Worm (Caenorhabditis elegans) whole organism, L1 larva: ENCODE results near the gene Y43F8B.11.

Experiments
- C04F5.9 ChIP-seq: sonication (generic microtip); optimal IDR thresholded peaks from 2 replicates; lab custom pipeline; 2016; ENCODE audit warnings: missing genetic modification characterization, missing compliant biosample characterization
- C16A3.4 ChIP-seq: fragments of 150-350 bp; optimal IDR thresholded peaks from 2 replicates; lab custom pipeline; 2014; ENCODE audit warnings: missing biosample characterization, missing genetic modification characterization
- C34B4.2 ChIP-seq: sonication (generic microtip); optimal IDR thresholded peaks from 2 replicates; lab custom pipeline; 2017; ENCODE audit warnings: mild to moderate bottlenecking, missing genetic modification characterization, missing compliant biosample characterization
- aha-1 ChIP-seq: fragments of 150-350 bp; optimal IDR thresholded peaks from 2 replicates; lab custom pipeline; 2014; ENCODE audit warnings: missing biosample characterization, missing genetic modification characterization
- alr-1 ChIP-seq: fragments of 200-800 bp; sonication (Bioruptor generic); optimal IDR thresholded peaks from 2 replicates; lab custom pipeline; 2018; ENCODE audit warnings: borderline replicate concordance, mild to moderate bottlenecking, missing genetic modification characterization, missing compliant biosample characterization
- aly-2 ChIP-seq: fragments of 150-350 bp; optimal IDR thresholded peaks from 2 replicates; lab custom pipeline; 2014; ENCODE audit warnings: missing biosample characterization, missing genetic modification characterization
- ceh-88 ChIP-seq: fragments of 200-800 bp; sonication (Bioruptor generic); IDR thresholded peaks from 2 replicates; pipeline ENCODE4 v1.3.6; 2022; ENCODE audit warnings: missing genetic modification characterization, missing compliant biosample characterization
- ces-1 ChIP-seq: fragments of 150-350 bp; optimal IDR thresholded peaks from 2 replicates; lab custom pipeline; 2014; ENCODE audit warnings: missing biosample characterization, missing genetic modification reagents, missing genetic modification characterization
- efl-3 ChIP-seq: fragments of 200-800 bp; sonication (Bioruptor generic); optimal IDR thresholded peaks from 2 replicates; lab custom pipeline; 2018; ENCODE audit warnings: mild to moderate bottlenecking, missing genetic modification characterization, missing compliant biosample characterization
- egl-13 ChIP-seq: sonication (generic microtip); optimal IDR thresholded peaks from 2 replicates; lab custom pipeline; 2016; ENCODE audit warnings: missing genotype, missing genetic modification reagents, missing genetic modification characterization, missing compliant biosample characterization
- elt-3 ChIP-seq, 6 experiments: fragments of 150-350 bp in 1 of 6; sonication (generic microtip); optimal IDR thresholded peaks; 2 replicates each; lab custom pipeline; 2017 to 2018; ENCODE audit warnings: missing biosample characterization in 6 of 6, missing genetic modification characterization in 6 of 6, inconsistent platforms in 1 of 6
- fkh-8 ChIP-seq: sonication (generic microtip); optimal IDR thresholded peaks from 2 replicates; lab custom pipeline; 2016; ENCODE audit warnings: mild to moderate bottlenecking, missing genetic modification characterization, missing compliant biosample characterization
- fos-1 ChIP-seq: fragments of 150-350 bp; optimal IDR thresholded peaks from 2 replicates; lab custom pipeline; 2014; ENCODE audit warnings: missing biosample characterization, missing genetic modification characterization
- hpl-2 ChIP-seq: fragments of 150-350 bp; optimal IDR thresholded peaks from 2 replicates; lab custom pipeline; 2014; ENCODE audit warnings: missing biosample characterization, missing genetic modification reagents, missing genetic modification characterization
- isw-1 ChIP-seq: fragments of 200-800 bp; sonication (Bioruptor generic); IDR thresholded peaks from 2 replicates; pipeline ENCODE4 v1.3.6; 2022; ENCODE audit warnings: missing genetic modification characterization, missing compliant biosample characterization
- lin-35 ChIP-seq, 2 experiments: fragments of 150-350 bp; optimal IDR thresholded peaks; 2 replicates each; lab custom pipeline; 2014; ENCODE audit warnings: missing biosample characterization in 2 of 2, missing genetic modification characterization in 2 of 2, missing genetic modification reagents in 2 of 2
- mdl-1 ChIP-seq, 2 experiments: fragments of 150-350 bp; optimal IDR thresholded peaks; 2 replicates each; lab custom pipeline; 2014 to 2017; ENCODE audit warnings: missing biosample characterization in 2 of 2, missing genetic modification characterization in 2 of 2, inconsistent platforms in 1 of 2
- mef-2 ChIP-seq: fragments of 150-350 bp; optimal IDR thresholded peaks from 2 replicates; lab custom pipeline; 2014; ENCODE audit warnings: missing biosample characterization, missing genetic modification characterization
- mep-1 ChIP-seq: fragments of 150-350 bp; optimal IDR thresholded peaks from 2 replicates; lab custom pipeline; 2014; ENCODE audit warnings: missing biosample characterization, missing genetic modification characterization
- nhr-19 ChIP-seq: fragments of 200-800 bp; sonication (Bioruptor generic); conservative IDR thresholded peaks from 2 replicates; pipeline ENCODE4 v1.3.6; 2022; ENCODE audit warnings: missing genetic modification characterization, missing compliant biosample characterization
- nhr-77 ChIP-seq: fragments of 150-350 bp; optimal IDR thresholded peaks from 2 replicates; lab custom pipeline; 2014; ENCODE audit warnings: missing biosample characterization, missing genetic modification characterization
- nhr-85 ChIP-seq: sonication (generic microtip); peaks from one replicate; lab custom pipeline; 2016; ENCODE audit warnings: missing genetic modification characterization, inconsistent platforms, missing compliant biosample characterization
- pax-3 ChIP-seq: fragments of 200-800 bp; sonication (Bioruptor generic); optimal IDR thresholded peaks from 2 replicates; lab custom pipeline; 2018; ENCODE audit warnings: mild to moderate bottlenecking, missing genetic modification characterization, moderate library complexity, missing compliant biosample characterization
- pqm-1 ChIP-seq: sonication (generic microtip); optimal IDR thresholded peaks from 3 replicates; lab custom pipeline; 2017; ENCODE audit warnings: missing biosample characterization, missing genetic modification characterization
- rnt-1 ChIP-seq: sonication (generic microtip); optimal IDR thresholded peaks from 2 replicates; lab custom pipeline; 2016; ENCODE audit warnings: mild to moderate bottlenecking, missing genetic modification characterization, moderate library complexity, missing compliant biosample characterization
- swsn-7 ChIP-seq: sonication (generic microtip); optimal IDR thresholded peaks from 2 replicates; lab custom pipeline; 2016; ENCODE audit warnings: missing genetic modification characterization, missing compliant biosample characterization
- tbx-2 ChIP-seq: sonication (generic microtip); optimal IDR thresholded peaks from 2 replicates; lab custom pipeline; 2016; ENCODE audit warnings: missing genetic modification characterization, missing compliant biosample characterization
- unc-62 ChIP-seq: fragments of 150-350 bp; optimal IDR thresholded peaks from 2 replicates; lab custom pipeline; 2014; ENCODE audit warnings: missing biosample characterization, missing genetic modification reagents, missing genetic modification characterization
- unc-86 ChIP-seq: sonication (generic microtip); optimal IDR thresholded peaks from 2 replicates; lab custom pipeline; 2016; ENCODE audit warnings: missing genetic modification characterization, missing compliant biosample characterization
- vab-15 ChIP-seq: sonication (generic microtip); optimal IDR thresholded peaks from 2 replicates; lab custom pipeline; 2017; ENCODE audit warnings: missing genotype, mild to moderate bottlenecking, missing genetic modification characterization, missing compliant biosample characterization
- xbp-1 ChIP-seq: sonication (generic microtip); optimal IDR thresholded peaks from 2 replicates; lab custom pipeline; 2016; ENCODE audit warnings: missing genetic modification characterization, missing compliant biosample characterization
- zip-4 ChIP-seq: fragments of 200-800 bp; sonication (Bioruptor generic); optimal IDR thresholded peaks from 2 replicates; lab custom pipeline; 2018; ENCODE audit warnings: mild to moderate bottlenecking, missing genetic modification characterization, moderate library complexity, missing compliant biosample characterization
- ztf-4 ChIP-seq: fragments of 150-350 bp; optimal IDR thresholded peaks from 2 replicates; lab custom pipeline; 2014; ENCODE audit warnings: missing biosample characterization, missing genetic modification characterization

The Y43F8B.11 gene

ce11 chrV:19485261-19485660 lies 14.8 kb downstream of the Y43F8B.11 start, which contains the start of gene Y43F8B.28:
Gene Y43F8B.28 (plus strand): TSS chrV:19485319.
- TF ChIP-seq egl-13 = no peak
- TF ChIP-seq efl-3 (GFP tag; lab: Kevin White, UChicago) = no peak
- TF ChIP-seq elt-3 (tag; optimal IDR thresholded peaks at IDR 0.05; lab: Kevin White, UChicago) = no peak
- no peak for TF ChIP-seq fkh-8 (tag; lab: Kevin White, UChicago)
- no peak for TF ChIP-seq pax-3 (tag; lab: Kevin White, UChicago)
- TF ChIP-seq C04F5.9 (tag; lab: Kevin White, UChicago) = no peak
- TF ChIP-seq nhr-85 = no peak
- TF ChIP-seq zip-4 (GFP tag; lab: Kevin White, UChicago) = no peak

- TF ChIP-seq pqm-1 (tag; lab: Kevin White, UChicago) (no peak), aha-1 (no peak), rnt-1 (no peak), swsn-7 (tag; lab: Kevin White, UChicago) (no peak)
These were observed 15.2 kb downstream of the Y43F8B.11 start, which contains the start of gene Y43F8B.18 for ce11 chrV:19485690-19486089. Gene Y43F8B.18 (plus strand): TSS chrV:19485990.

ce11 chrV:19490461-19490860 lies 20.0 kb downstream of the Y43F8B.11 start, which contains the start of gene Y43F8B.7:
Gene Y43F8B.7 (plus strand): TSS chrV:19490761.
- TF ChIP-seq ztf-4 (no peak), lin-35 (GFP tag; optimal IDR thresholded peaks at IDR 0.05; lab: Kevin White, UChicago) (no peak)

ce11 chrV:19491302-19491701 lies 20.8 kb downstream of the Y43F8B.11 start, which contains the start of gene Y43F8B.29:
Gene Y43F8B.29 (plus strand): TSS chrV:19491602.
- TF ChIP-seq fos-1 (tag; lab: Kevin White, UChicago) (no peak), vab-15 (tag; lab: Kevin White, UChicago) (no peak), ceh-88 (GFP tag; lab: Robert Waterston, UW) (no peak), nhr-85 (no peak), alr-1 (tag; lab: Kevin White, UChicago) (no peak), mef-2 (tag; lab: Kevin White, UChicago) (no peak), aly-2 (no peak), tbx-2 (tag; lab: Kevin White, UChicago) (no peak), mdl-1 (tag; optimal IDR thresholded peaks at IDR 0.05; lab: Kevin White, UChicago) (no peak), C16A3.4 (tag; lab: Kevin White, UChicago) (no peak), swsn-7 (tag; lab: Kevin White, UChicago) (no peak), unc-62 (GFP tag; lab: Kevin White, UChicago) (no peak), C34B4.2 (tag; lab: Kevin White, UChicago) (no peak), isw-1 (GFP tag; lab: Robert Waterston, UW) (no peak), nhr-19 (GFP tag; lab: Robert Waterston, UW) (no peak), nhr-77 (tag; lab: Kevin White, UChicago) (no peak), unc-86 (tag; lab: Kevin White, UChicago) (no peak), mep-1 (tag; lab: Kevin White, UChicago) (no peak)

- TF ChIP-seq ces-1 (no peak), tbx-2 (tag; lab: Kevin White, UChicago) (no peak), unc-62 (GFP tag; lab: Kevin White, UChicago) (no peak), pqm-1 (tag; lab: Kevin White, UChicago) (no peak), xbp-1 (no peak), hpl-2 (GFP tag; lab: Kevin White, UChicago) (no peak), nhr-77 (tag; lab: Kevin White, UChicago) (no peak), ztf-4 (no peak), unc-86 (tag; lab: Kevin White, UChicago) (no peak)
These were observed 24.7 kb downstream of the Y43F8B.11 start for ce11 chrV:19495145-19495544.
